Worm (Caenorhabditis elegans) whole organism, L3 larva: ENCODE measurements around the gene F47D2.11.

Source experiments
- nhr-28 ChIP-seq: fragments of 150-350 bp; optimal IDR thresholded peaks from 2 replicates; lab custom pipeline; 2014; ENCODE audit warnings: missing biosample characterization, missing genetic modification characterization
- nhr-67 ChIP-seq: fragments of 150-350 bp; optimal IDR thresholded peaks from 2 replicates; lab custom pipeline; 2014; ENCODE audit warnings: missing biosample characterization, missing genetic modification characterization

DNA sequence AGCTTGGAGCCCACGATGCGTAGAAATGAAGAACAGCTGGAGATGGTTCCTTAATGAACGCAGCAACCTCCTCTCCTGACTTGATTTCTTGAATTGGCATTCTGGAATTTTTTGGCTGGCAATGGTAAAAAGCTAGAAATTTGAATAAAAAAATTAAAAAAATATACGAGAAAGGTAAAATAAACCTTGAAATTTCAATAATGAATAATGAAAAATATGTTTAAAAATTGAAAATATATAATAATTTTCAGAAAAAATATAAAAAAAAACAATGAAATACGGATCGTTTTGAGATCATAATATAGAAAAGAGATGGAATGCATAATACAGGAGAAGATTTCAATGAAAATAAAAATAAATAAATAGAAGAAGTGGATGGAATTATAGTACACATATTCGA is 45.4 kb upstream of the F47D2.11 start, which contains the start of gene glrx-3:
- TF ChIP-seq nhr-67 (tag; lab: Kevin White, UChicago) (no peak), nhr-28 (tag; lab: Kevin White, UChicago) (no peak)
